Worm (Caenorhabditis elegans): ENCODE results near the gene gst-29.

DNA sequence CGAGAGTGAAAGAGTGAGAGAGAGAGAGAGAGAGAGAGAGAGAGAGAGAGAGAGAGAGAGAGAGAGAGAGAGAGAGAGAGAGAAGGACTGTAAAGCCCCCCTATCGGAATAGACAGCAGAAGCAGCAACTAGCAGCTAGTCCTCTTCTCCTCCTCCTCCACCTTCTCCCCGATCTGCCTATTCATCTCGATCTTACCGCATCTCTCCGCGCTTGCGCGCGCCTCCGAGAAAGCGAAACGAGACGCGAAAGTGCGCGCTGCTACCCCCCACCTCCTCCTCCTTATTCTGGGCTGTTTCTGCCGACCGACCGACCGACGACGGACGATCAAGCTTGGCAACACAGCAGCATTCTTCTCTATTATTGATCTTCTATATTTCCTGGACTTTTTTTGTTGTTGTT lies 48.3 kb upstream of the gst-29 start:
- TF ChIP-seq ama-1 (optimal IDR thresholded peaks at IDR 0.05) (no peak), tra-4 (tag; optimal IDR thresholded peaks at IDR 0.05) (no peak), tbx-11 (GFP tag; IDR thresholded peaks at IDR 0.05) (no peak), ceh-13 (GFP tag; optimal IDR thresholded peaks at IDR 0.05) (no peak), scrt-1 (GFP tag; IDR thresholded peaks at IDR 0.05) (no peak), hnd-1 (tag; optimal IDR thresholded peaks at IDR 0.05) (no peak), B0310.2 (tag; optimal IDR thresholded peaks at IDR 0.05) (no peak), aly-1 (tag; optimal IDR thresholded peaks at IDR 0.05) (no peak), flt-1 (GFP tag; IDR thresholded peaks at IDR 0.05) (no peak), ceh-36 (tag; optimal IDR thresholded peaks at IDR 0.05) (no peak)
